Worm (Caenorhabditis elegans) whole organism, L1 larva: ENCODE data around the gene unc-39.
A peak's percentile ranks its signal among the peaks of the same experiment; 100 is the strongest.

Experiments used
- fos-1 ChIP-seq: fragments of 150-350 bp; optimal IDR thresholded peaks from 2 replicates; lab custom pipeline; 2014; ENCODE audit warnings: missing biosample characterization, missing genetic modification characterization
- grh-1 ChIP-seq: fragments of 200-800 bp; sonication (Bioruptor generic); IDR thresholded peaks from 2 replicates; pipeline ENCODE4 v1.3.6; 2022; ENCODE audit warnings: missing genetic modification reagents, missing genetic modification characterization, missing compliant biosample characterization
- hpl-2 ChIP-seq: fragments of 150-350 bp; optimal IDR thresholded peaks from 2 replicates; lab custom pipeline; 2014; ENCODE audit warnings: missing biosample characterization, missing genetic modification reagents, missing genetic modification characterization
- mdl-1 ChIP-seq, 2 experiments: fragments of 150-350 bp; optimal IDR thresholded peaks; 2 replicates each; lab custom pipeline; 2014 to 2017; ENCODE audit warnings: missing biosample characterization in 2 of 2, missing genetic modification characterization in 2 of 2, inconsistent platforms in 1 of 2
- nhr-11 ChIP-seq: fragments of 150-350 bp; optimal IDR thresholded peaks from 2 replicates; lab custom pipeline; 2014; ENCODE audit warnings: missing biosample characterization, missing genetic modification characterization
- nhr-237 ChIP-seq: fragments of 150-350 bp; optimal IDR thresholded peaks from 2 replicates; lab custom pipeline; 2014; ENCODE audit warnings: missing biosample characterization, missing genetic modification characterization
- nhr-90 ChIP-seq: sonication (generic microtip); optimal IDR thresholded peaks from 2 replicates; lab custom pipeline; 2016; ENCODE audit warnings: mild to moderate bottlenecking, missing genetic modification characterization, missing compliant biosample characterization; ENCODE audit not compliant: poor library complexity
- unc-62 ChIP-seq: fragments of 150-350 bp; optimal IDR thresholded peaks from 2 replicates; lab custom pipeline; 2014; ENCODE audit warnings: missing biosample characterization, missing genetic modification reagents, missing genetic modification characterization
- ztf-11 ChIP-seq, 2 experiments: sonication (generic microtip); optimal IDR thresholded peaks; 2 replicates each; lab custom pipeline; 2016 to 2017; ENCODE audit warnings: missing genetic modification characterization in 2 of 2, missing biosample characterization in 1 of 2, missing compliant biosample characterization in 1 of 2

The unc-39 gene

DNA sequence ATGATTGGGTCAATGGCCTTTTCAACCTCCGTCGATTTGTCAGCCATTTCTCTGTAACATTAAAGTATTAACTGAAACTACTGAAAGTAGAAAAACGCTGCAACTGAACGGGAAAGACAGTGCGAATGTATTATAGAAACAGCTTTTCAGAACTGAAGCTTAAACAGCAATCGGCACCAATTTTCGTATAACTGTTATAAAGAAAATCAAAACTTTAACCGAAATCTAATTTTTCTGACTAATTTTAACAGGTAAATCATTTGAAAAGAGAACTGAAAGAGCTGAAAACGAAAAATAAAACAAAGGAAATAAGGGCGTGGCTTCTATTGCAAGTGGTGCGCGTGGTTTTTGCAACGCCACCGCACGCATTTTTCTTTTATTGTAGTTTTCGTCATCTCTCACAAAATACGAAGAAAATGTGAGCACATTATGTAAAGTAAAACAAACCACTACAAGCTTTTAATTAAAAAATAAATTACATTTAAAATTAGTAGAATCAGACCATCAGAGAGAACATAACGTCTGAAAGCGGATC, 52.2 kb downstream of the unc-39 start, which contains the start of gene rrsr-1 (continued):
- TF ChIP-seq nhr-90 (tag; lab: Kevin White, UChicago) (peak; percentile 60), fos-1 (tag; lab: Kevin White, UChicago) (no peak), mdl-1 (tag; optimal IDR thresholded peaks at IDR 0.05; lab: Kevin White, UChicago) (no peak), nhr-11 (tag; lab: Kevin White, UChicago) (peak; percentile 2), grh-1 (no peak), unc-62 (GFP tag; lab: Kevin White, UChicago) (no peak), nhr-237 (tag; lab: Kevin White, UChicago) (no peak), ztf-11 (tag; optimal IDR thresholded peaks at IDR 0.05; lab: Kevin White, UChicago) (peak in 1 of 2 experiments; percentile 6), hpl-2 (no peak)
